Worm (Caenorhabditis elegans): ENCODE data around the gene T04C9.2.
A peak's percentile ranks its signal among the peaks of the same experiment; 100 is the strongest.

T04C9.2 gene

ce11 chrIII:5949817-5950216 lies 41.9 kb upstream of the T04C9.2 start (continued):
- TF ChIP-seq F10B5.3 (tag; optimal IDR thresholded peaks at IDR 0.05) (no peak), F26F4.8 (GFP tag; conservative IDR thresholded peaks at IDR 0.05) (no peak), ceh-28 (tag; optimal IDR thresholded peaks at IDR 0.05) (no peak), duxl-1 (tag; optimal IDR thresholded peaks at IDR 0.05; ENCODE audit: poor library complexity) (no peak), dpl-1 (GFP tag; optimal IDR thresholded peaks at IDR 0.05) (no peak), D1046.2 (GFP tag; IDR thresholded peaks at IDR 0.05) (no peak), ceh-20 (GFP tag; IDR thresholded peaks at IDR 0.05) (peak; percentile 56), hlh-11 (tag; optimal IDR thresholded peaks at IDR 0.05) (peak; percentile 57), dve-1 (tag; optimal IDR thresholded peaks at IDR 0.05; ENCODE audit: insufficient read depth) (no peak), tag-97 (GFP tag; IDR thresholded peaks at IDR 0.05) (no peak), unc-62 (GFP tag; optimal IDR thresholded peaks at IDR 0.05 in 1 of 2) (peak in 1 of 2 experiments; percentile 94), unc-62 (tag; optimal IDR thresholded peaks at IDR 0.05) (no peak), ama-1 (optimal IDR thresholded peaks at IDR 0.05) (no peak), Y5F2A.4 (GFP tag; optimal IDR thresholded peaks at IDR 0.05) (no peak), zip-11 (GFP tag; IDR thresholded peaks at IDR 0.05) (no peak), mep-1 (tag; optimal IDR thresholded peaks at IDR 0.05) (peak; percentile 54), T20F7.1 (GFP tag; optimal IDR thresholded peaks at IDR 0.05) (no peak), ztf-7 (tag; optimal IDR thresholded peaks at IDR 0.05) (no peak), madf-9 (GFP tag; conservative IDR thresholded peaks at IDR 0.05) (no peak)

- TF ChIP-seq lin-15B (tag; optimal IDR thresholded peaks at IDR 0.05) (no peak), daf-8 (GFP tag; IDR thresholded peaks at IDR 0.05) (no peak), nhr-11 (tag; optimal IDR thresholded peaks at IDR 0.05) (no peak), ceh-28 (tag; optimal IDR thresholded peaks at IDR 0.05) (no peak), hlh-30 (tag; optimal IDR thresholded peaks at IDR 0.05; ENCODE audit: insufficient read depth) (peak; percentile 15), hlh-11 (tag; optimal IDR thresholded peaks at IDR 0.05) (peak; percentile 42), pha-4 (GFP tag; IDR thresholded peaks at IDR 0.05) (no peak), pha-4 (tag; optimal IDR thresholded peaks at IDR 0.05) (no peak), pqm-1 (tag; optimal IDR thresholded peaks at IDR 0.05) (peak; percentile 12), madf-5 (GFP tag; IDR thresholded peaks at IDR 0.05) (0 out of 4 replicates have a peak, but pooled peaks have one; percentile 25 to 49), ceh-82 (tag; optimal IDR thresholded peaks at IDR 0.05) (no peak), R02D3.7 (tag; optimal IDR thresholded peaks at IDR 0.05) (no peak), aha-1 (tag) (no peak), daf-16 (GFP tag; optimal IDR thresholded peaks at IDR 0.05) (no peak), daf-16 (tag; optimal IDR thresholded peaks at IDR 0.05) (peak; percentile 55), aly-2 (tag; optimal IDR thresholded peaks at IDR 0.05) (no peak), lin-1 (GFP tag; IDR thresholded peaks at IDR 0.05) (0 out of 2 replicates have a peak, but pooled peaks have one; percentile 20), hmg-1.1 (GFP tag; IDR thresholded peaks at IDR 0.05) (peak; percentile 26; the same call in 1 of the 2 replicates), nhr-6 (tag; optimal IDR thresholded peaks at IDR 0.05) (no peak), F37D6.2 (tag; optimal IDR thresholded peaks at IDR 0.05) (no peak), mes-2 (tag; optimal IDR thresholded peaks at IDR 0.05; ENCODE audit: poor library complexity, severe bottlenecking) (peak; percentile 32), unc-62 (GFP tag; optimal IDR thresholded peaks at IDR 0.05 in 1 of 2) (peak in 1 of 2 experiments; percentile 93), unc-62 (tag; optimal IDR thresholded peaks at IDR 0.05) (no peak), hif-1 (tag; optimal IDR thresholded peaks at IDR 0.05) (no peak), php-3 (GFP tag; IDR thresholded peaks at IDR 0.05) (peak; percentile 14; the same call in 1 of the 2 replicates), nhr-28 (tag; optimal IDR thresholded peaks at IDR 0.05) (peak; percentile 8), Y5F2A.4 (GFP tag; optimal IDR thresholded peaks at IDR 0.05) (no peak)
Measured at ce11 chrIII:5950756-5951345, 40.8 kb upstream of the T04C9.2 start.
